Fruit fly (Drosophila melanogaster) whole organism: ENCODE measurements around the gene Scgalpha.

Source experiments
- CG8478 ChIP-seq: fragments of >200 bp; optimal IDR thresholded peaks from 2 replicates; lab custom pipeline; 2018; ENCODE audit warnings: inconsistent platforms
- Dll ChIP-seq: fragments of >200 bp; optimal IDR thresholded peaks from 2 replicates; lab custom pipeline; 2017
- EcR ChIP-seq, 2 experiments: fragments of >200 bp; optimal IDR thresholded peaks; 2 replicates each; lab custom pipeline; 2017; ENCODE audit warnings: missing biosample characterization in 2 of 2, missing genetic modification characterization in 2 of 2, missing genetic modification reagents in 2 of 2
- pan ChIP-seq: fragments of >200 bp; optimal IDR thresholded peaks from 2 replicates; lab custom pipeline; 2017
- psq ChIP-seq: fragments of >200 bp; optimal IDR thresholded peaks from 2 replicates; lab custom pipeline; 2017
- usp ChIP-seq: fragments of >200 bp; optimal IDR thresholded peaks from 2 replicates; lab custom pipeline; 2017; ENCODE audit warnings: missing biosample characterization, missing genetic modification characterization, mixed read lengths

Scgalpha gene

dm6 chr2L:8294043-8294442, 9.2 kb upstream of the Scgalpha start:
- TF ChIP-seq CG8478 (lab: Kevin White, UChicago) (no peak), pan (lab: Kevin White, UChicago) (no peak), Dll (no peak), psq (lab: Kevin White, UChicago) (no peak), usp (GFP tag; lab: Kevin White, UChicago) (no peak), EcR (GFP tag; optimal IDR thresholded peaks at IDR 0.05; lab: Kevin White, UChicago) (no peak)

- no peak for TF ChIP-seq Dll
- no peak for TF ChIP-seq psq (lab: Kevin White, UChicago)
- no peak for TF ChIP-seq EcR (GFP tag; optimal IDR thresholded peaks at IDR 0.05; lab: Kevin White, UChicago)
- no peak for TF ChIP-seq pan (lab: Kevin White, UChicago)
- no peak for TF ChIP-seq CG8478 (lab: Kevin White, UChicago)
- no peak for TF ChIP-seq usp (GFP tag; lab: Kevin White, UChicago)
Observed at dm6 chr2L:8296395-8296794, 6.8 kb upstream of the Scgalpha start.

- TF ChIP-seq CG8478 (lab: Kevin White, UChicago) (no peak), EcR (GFP tag; optimal IDR thresholded peaks at IDR 0.05; lab: Kevin White, UChicago) (no peak), Dll (no peak), usp (GFP tag; lab: Kevin White, UChicago) (no peak), psq (lab: Kevin White, UChicago) (no peak), pan (lab: Kevin White, UChicago) (no peak)
Observed at dm6 chr2L:8297070-8297469, 6.2 kb upstream of the Scgalpha start.

dm6 chr2L:8299194-8299811, 3.9 kb upstream of the Scgalpha start:
- TF ChIP-seq pan (lab: Kevin White, UChicago) (no peak), Dll (no peak), usp (GFP tag; lab: Kevin White, UChicago) (no peak), CG8478 (lab: Kevin White, UChicago) (no peak), EcR (GFP tag; optimal IDR thresholded peaks at IDR 0.05; lab: Kevin White, UChicago) (no peak), psq (lab: Kevin White, UChicago) (no peak)

- TF ChIP-seq CG8478 (lab: Kevin White, UChicago) (no peak), EcR (GFP tag; optimal IDR thresholded peaks at IDR 0.05; lab: Kevin White, UChicago) (peak in 1 of 2 experiments; percentile 25)
Observed at dm6 chr2L:8300220-8301167, 2.7 kb upstream of the Scgalpha start, which contains the start of gene Btk. Gene Btk, minus strand, starts transcription at chr2L:8301079.

- TF ChIP-seq CG8478 (lab: Kevin White, UChicago), result no peak
- TF ChIP-seq psq (lab: Kevin White, UChicago), result no peak
- no peak for TF ChIP-seq Dll
- no peak for TF ChIP-seq usp (GFP tag; lab: Kevin White, UChicago)
- TF ChIP-seq EcR (GFP tag; optimal IDR thresholded peaks at IDR 0.05; lab: Kevin White, UChicago), result no peak
- TF ChIP-seq pan (lab: Kevin White, UChicago), result no peak
Observed at dm6 chr2L:8304635-8305034, 1.4 kb downstream of the Scgalpha start.

dm6 chr2L:8305409-8305808, 2.2 kb downstream of the Scgalpha start, which contains the start of gene CG7840:
Gene CG7840, plus strand, starts transcription at chr2L:8305586.
- no peak for TF ChIP-seq Dll
- no peak for TF ChIP-seq pan (lab: Kevin White, UChicago)
- no peak for TF ChIP-seq psq (lab: Kevin White, UChicago)
- no peak for TF ChIP-seq CG8478 (lab: Kevin White, UChicago)
- TF ChIP-seq EcR (GFP tag; optimal IDR thresholded peaks at IDR 0.05; lab: Kevin White, UChicago), result no peak
- no peak for TF ChIP-seq usp (GFP tag; lab: Kevin White, UChicago)

- TF ChIP-seq Dll (no peak), usp (GFP tag; lab: Kevin White, UChicago) (no peak), pan (lab: Kevin White, UChicago) (no peak), EcR (GFP tag; optimal IDR thresholded peaks at IDR 0.05; lab: Kevin White, UChicago) (no peak), CG8478 (lab: Kevin White, UChicago) (no peak), psq (lab: Kevin White, UChicago) (no peak)
Observed at dm6 chr2L:8307817-8308551, 4.8 kb downstream of the Scgalpha start, which contains the start of the genes Ostgamma and Mettl14. Gene Ostgamma, minus strand, starts transcription at chr2L:8308192. Gene Mettl14, plus strand, starts transcription at chr2L:8308427.

- TF ChIP-seq EcR (GFP tag; optimal IDR thresholded peaks at IDR 0.05; lab: Kevin White, UChicago) (no peak), pan (lab: Kevin White, UChicago) (no peak), CG8478 (lab: Kevin White, UChicago) (no peak), Dll (no peak), psq (lab: Kevin White, UChicago) (no peak), usp (GFP tag; lab: Kevin White, UChicago) (no peak)
Observed at dm6 chr2L:8311091-8311490, 7.9 kb downstream of the Scgalpha start, which contains the start of the genes CG7810 and CG7806. Gene CG7810, minus strand, starts transcription at chr2L:8311195. Gene CG7806, plus strand, starts transcription at chr2L:8311399.

- TF ChIP-seq CG8478 (lab: Kevin White, UChicago) (no peak), EcR (GFP tag; optimal IDR thresholded peaks at IDR 0.05; lab: Kevin White, UChicago) (no peak), usp (GFP tag; lab: Kevin White, UChicago) (no peak), psq (lab: Kevin White, UChicago) (no peak), pan (lab: Kevin White, UChicago) (no peak)
Observed at dm6 chr2L:8311741-8312140, 8.5 kb downstream of the Scgalpha start.
